Worm (Caenorhabditis elegans): ENCODE data around the gene K08F4.12.

The K08F4.12 gene

ce11 chrIV:10137804-10138203, at the start of gene K08F4.12:
K08F4.12 (plus strand) TSS chrIV:10138104.
- TF ChIP-seq M03D4.4 (tag; optimal IDR thresholded peaks at IDR 0.05) (no peak), hlh-1 (tag; optimal IDR thresholded peaks at IDR 0.05) (no peak), lin-32 (GFP tag; optimal IDR thresholded peaks at IDR 0.05) (no peak), ztf-11 (tag; optimal IDR thresholded peaks at IDR 0.05) (no peak), zip-8 (tag; optimal IDR thresholded peaks at IDR 0.05) (no peak), ceh-43 (GFP tag; optimal IDR thresholded peaks at IDR 0.05) (no peak), flh-1 (GFP tag; optimal IDR thresholded peaks at IDR 0.05) (no peak), unc-120 (tag; optimal IDR thresholded peaks at IDR 0.05; ENCODE audit: poor library complexity, severe bottlenecking) (no peak), ceh-83 (GFP tag; optimal IDR thresholded peaks at IDR 0.05) (no peak), cnd-1 (tag; optimal IDR thresholded peaks at IDR 0.05) (no peak), ceh-39 (tag; optimal IDR thresholded peaks at IDR 0.05) (no peak), blmp-1 (tag; optimal IDR thresholded peaks at IDR 0.05) (no peak), mep-1 (tag; optimal IDR thresholded peaks at IDR 0.05) (no peak), nhr-237 (tag; optimal IDR thresholded peaks at IDR 0.05) (no peak), bed-3 (GFP tag; optimal IDR thresholded peaks at IDR 0.05) (no peak), lin-13 (tag; optimal IDR thresholded peaks at IDR 0.05) (no peak)

- peak; percentile 90 for TF ChIP-seq blmp-1 (tag; optimal IDR thresholded peaks at IDR 0.05)
- TF ChIP-seq nhr-237 (tag; optimal IDR thresholded peaks at IDR 0.05) = no peak
- TF ChIP-seq drap-1 (GFP tag; optimal IDR thresholded peaks at IDR 0.05) = no peak
- no peak for TF ChIP-seq nhr-76 (tag; optimal IDR thresholded peaks at IDR 0.05)
Observed at ce11 chrIV:10089777-10090176, 48.1 kb upstream of the K08F4.12 start, which contains the start of gene ttr-39. ttr-39 (minus strand) TSS chrIV:10089877.

- TF ChIP-seq lin-32 (GFP tag; optimal IDR thresholded peaks at IDR 0.05) (no peak), blmp-1 (tag; optimal IDR thresholded peaks at IDR 0.05) (peak; percentile 55)
Observed at ce11 chrIV:10090358-10090757, 47.5 kb upstream of the K08F4.12 start, which contains the start of gene ttbk-5. ttbk-5 (plus strand) TSS chrIV:10090658.

ce11 chrIV:10095171-10095570, 42.7 kb upstream of the K08F4.12 start, which contains the start of the genes C04G2.5 and msp-36:
C04G2.5 (minus strand) TSS chrIV:10095271.
msp-36 (plus strand) TSS chrIV:10095433.
- TF ChIP-seq lin-32 (GFP tag; optimal IDR thresholded peaks at IDR 0.05) (no peak), unc-62 (GFP tag; optimal IDR thresholded peaks at IDR 0.05) (no peak), mab-5 (tag; optimal IDR thresholded peaks at IDR 0.05) (no peak), zip-8 (tag; optimal IDR thresholded peaks at IDR 0.05) (no peak), bed-3 (GFP tag; optimal IDR thresholded peaks at IDR 0.05) (no peak)

ce11 chrIV:10096881-10097280, 41.0 kb upstream of the K08F4.12 start, which contains the start of gene dis-3:
dis-3 (plus strand) TSS chrIV:10097202.
- TF ChIP-seq zip-8 (tag; optimal IDR thresholded peaks at IDR 0.05) (no peak), nhr-76 (tag; optimal IDR thresholded peaks at IDR 0.05) (no peak), cnd-1 (tag; optimal IDR thresholded peaks at IDR 0.05) (no peak), pha-4 (tag; optimal IDR thresholded peaks at IDR 0.05) (peak; percentile 1)

ce11 chrIV:10110417-10110816, 27.5 kb upstream of the K08F4.12 start, which contains the start of gene egl-38:
egl-38 (minus strand) TSS chrIV:10110517.
- no peak for TF ChIP-seq lsy-2 (tag; optimal IDR thresholded peaks at IDR 0.05)
- TF ChIP-seq ces-1 (GFP tag; optimal IDR thresholded peaks at IDR 0.05) = no peak
- no peak for TF ChIP-seq ceh-43 (GFP tag; optimal IDR thresholded peaks at IDR 0.05)
- TF ChIP-seq unc-62 (GFP tag; optimal IDR thresholded peaks at IDR 0.05) = no peak
- TF ChIP-seq mls-2 (tag; optimal IDR thresholded peaks at IDR 0.05) = no peak
- TF ChIP-seq nhr-76 (tag; optimal IDR thresholded peaks at IDR 0.05) = no peak
- no peak for TF ChIP-seq pha-4 (tag; optimal IDR thresholded peaks at IDR 0.05)
- TF ChIP-seq cnd-1 (tag; optimal IDR thresholded peaks at IDR 0.05) = no peak
- TF ChIP-seq nhr-237 (tag; optimal IDR thresholded peaks at IDR 0.05) = no peak
- no peak for TF ChIP-seq ceh-83 (GFP tag; optimal IDR thresholded peaks at IDR 0.05)
- no peak for TF ChIP-seq M03D4.4 (tag; optimal IDR thresholded peaks at IDR 0.05)
- no peak for TF ChIP-seq nhr-2 (tag; optimal IDR thresholded peaks at IDR 0.05)
- TF ChIP-seq zip-8 (tag; optimal IDR thresholded peaks at IDR 0.05) = no peak
- no peak for TF ChIP-seq lin-13 (tag; optimal IDR thresholded peaks at IDR 0.05)
- no peak for TF ChIP-seq lin-32 (GFP tag; optimal IDR thresholded peaks at IDR 0.05)
- no peak for TF ChIP-seq nhr-28 (tag; optimal IDR thresholded peaks at IDR 0.05)
- no peak for TF ChIP-seq sem-2 (GFP tag; optimal IDR thresholded peaks at IDR 0.05)
- TF ChIP-seq elt-1 (tag; optimal IDR thresholded peaks at IDR 0.05; ENCODE audit: borderline replicate concordance, insufficient read depth) = no peak
